Fruit fly (Drosophila melanogaster) whole organism, prepupa: ENCODE data around the gene Bx42.

ENCODE experiments used
- Blimp-1 ChIP-seq: fragments of 200-800 bp; sonication (Bioruptor generic); optimal IDR thresholded peaks from 3 replicates; lab custom pipeline; 2017; ENCODE audit warnings: missing biosample characterization, missing genetic modification characterization, mild to moderate bottlenecking, moderate library complexity, missing genetic modification reagents
- CG10631 ChIP-seq: fragments of 200-800 bp; sonication (Bioruptor generic); optimal IDR thresholded peaks from 2 replicates; lab custom pipeline; 2016; ENCODE audit warnings: missing biosample characterization, missing genetic modification characterization
- CG15336 ChIP-seq: fragments of 200-800 bp; sonication (Bioruptor generic); IDR thresholded peaks from 2 replicates; pipeline ENCODE4 v1.3.6; 2022; ENCODE audit warnings: missing biosample characterization, missing genetic modification characterization
- CG1621 ChIP-seq: fragments of 200-800 bp; sonication (Bioruptor generic); optimal IDR thresholded peaks from 3 replicates; lab custom pipeline; 2018; ENCODE audit warnings: missing biosample characterization, mild to moderate bottlenecking, missing genetic modification characterization
- CG16779 ChIP-seq: fragments of 200-800 bp; sonication (Bioruptor generic); optimal IDR thresholded peaks from 3 replicates; lab custom pipeline; 2017; ENCODE audit warnings: missing biosample characterization, mild to moderate bottlenecking, missing genetic modification characterization
- CG3032 ChIP-seq: fragments of 200-800 bp; optimal IDR thresholded peaks from 2 replicates; lab custom pipeline; 2019; ENCODE audit warnings: missing biosample characterization, mild to moderate bottlenecking, missing genetic modification characterization, moderate library complexity
- CG31627 ChIP-seq: fragments of 200-800 bp; sonication (Bioruptor generic); optimal IDR thresholded peaks from 3 replicates; lab custom pipeline; 2016; ENCODE audit warnings: missing biosample characterization, missing genetic modification characterization
- CG34406 ChIP-seq: fragments of 200-800 bp; sonication (Bioruptor generic); optimal IDR thresholded peaks from 3 replicates; lab custom pipeline; 2016; ENCODE audit warnings: missing biosample characterization, missing genetic modification characterization
- CG3919 ChIP-seq: fragments of 200-800 bp; sonication (Bioruptor generic); optimal IDR thresholded peaks from 3 replicates; lab custom pipeline; 2016; ENCODE audit warnings: missing biosample characterization, missing genetic modification characterization
- CG4318 ChIP-seq: fragments of 200-800 bp; sonication (Bioruptor generic); optimal IDR thresholded peaks from 3 replicates; lab custom pipeline; 2017; ENCODE audit warnings: missing biosample characterization, mild to moderate bottlenecking, missing genetic modification characterization
- CG6276 ChIP-seq: fragments of 200-800 bp; sonication (Bioruptor generic); optimal IDR thresholded peaks from 2 replicates; lab custom pipeline; 2017; ENCODE audit warnings: missing biosample characterization, mild to moderate bottlenecking, missing genetic modification characterization
- CG6792 ChIP-seq: fragments of 200-800 bp; sonication (Bioruptor generic); optimal IDR thresholded peaks from 3 replicates; lab custom pipeline; 2016; ENCODE audit warnings: missing biosample characterization, missing genetic modification characterization
- CG6808 ChIP-seq: fragments of 200-800 bp; sonication (Bioruptor generic); optimal IDR thresholded peaks from 3 replicates; lab custom pipeline; 2017; ENCODE audit warnings: missing biosample characterization, missing genetic modification characterization, mild to moderate bottlenecking, moderate library complexity, missing genetic modification reagents
- CG6854 ChIP-seq: fragments of 200-800 bp; sonication (Bioruptor generic); optimal IDR thresholded peaks from 2 replicates; lab custom pipeline; 2017; ENCODE audit warnings: missing biosample characterization, mild to moderate bottlenecking, missing genetic modification characterization
- CG7368 ChIP-seq: fragments of 200-800 bp; sonication (Bioruptor generic); optimal IDR thresholded peaks from 3 replicates; lab custom pipeline; 2016; ENCODE audit warnings: missing biosample characterization, missing genetic modification characterization
- CG8119 ChIP-seq: fragments of 200-800 bp; sonication (Bioruptor generic); IDR thresholded peaks from 3 replicates; pipeline ENCODE4 v1.3.6; 2022; ENCODE audit warnings: missing biosample characterization, missing genetic modification characterization
- CG8319 ChIP-seq: fragments of 200-800 bp; sonication (Bioruptor generic); optimal IDR thresholded peaks from 3 replicates; lab custom pipeline; 2016; ENCODE audit warnings: missing biosample characterization, missing genetic modification characterization
- CG8632 ChIP-seq: fragments of 200-800 bp; sonication (Bioruptor generic); optimal IDR thresholded peaks from 3 replicates; lab custom pipeline; 2016; ENCODE audit warnings: missing biosample characterization, missing genetic modification characterization
- Eip78C ChIP-seq: fragments of 200-800 bp; sonication (Bioruptor generic); peaks from one replicate; lab custom pipeline; 2016; ENCODE audit warnings: missing biosample characterization, missing genetic modification characterization
- Ets21C ChIP-seq: fragments of 200-800 bp; sonication (Bioruptor generic); optimal IDR thresholded peaks from 3 replicates; lab custom pipeline; 2016; ENCODE audit warnings: missing biosample characterization, missing genetic modification characterization
- Ets96B ChIP-seq: fragments of 200-800 bp; optimal IDR thresholded peaks from 2 replicates; lab custom pipeline; 2019; ENCODE audit warnings: missing biosample characterization, mild to moderate bottlenecking, missing genetic modification characterization, moderate library complexity
- Sox14 ChIP-seq: fragments of 200-800 bp; sonication (Bioruptor generic); optimal IDR thresholded peaks from 3 replicates; lab custom pipeline; 2016; ENCODE audit warnings: missing biosample characterization, missing genetic modification characterization
- Sox15 ChIP-seq: fragments of 200-800 bp; sonication (Bioruptor generic); optimal IDR thresholded peaks from 3 replicates; lab custom pipeline; 2016; ENCODE audit warnings: missing biosample characterization, missing genetic modification characterization
- achi ChIP-seq: fragments of 200-800 bp; sonication (Bioruptor generic); optimal IDR thresholded peaks from 3 replicates; lab custom pipeline; 2016; ENCODE audit warnings: missing biosample characterization, missing genetic modification characterization
- acj6 ChIP-seq: fragments of 200-800 bp; sonication (Bioruptor generic); optimal IDR thresholded peaks from 3 replicates; lab custom pipeline; 2016; ENCODE audit warnings: missing biosample characterization, missing genetic modification characterization
- cyc ChIP-seq: fragments of 200-800 bp; sonication (Bioruptor generic); optimal IDR thresholded peaks from 3 replicates; lab custom pipeline; 2016; ENCODE audit warnings: missing biosample characterization, missing genetic modification characterization
- dac ChIP-seq: fragments of 200-800 bp; sonication (Bioruptor generic); optimal IDR thresholded peaks from 2 replicates; lab custom pipeline; 2017; ENCODE audit warnings: missing biosample characterization, mild to moderate bottlenecking, missing genetic modification characterization
- dsx ChIP-seq: fragments of 200-800 bp; optimal IDR thresholded peaks from 3 replicates; lab custom pipeline; 2019; ENCODE audit warnings: missing biosample characterization, mild to moderate bottlenecking, missing genetic modification characterization, moderate library complexity; ENCODE audit not compliant: poor library complexity, severe bottlenecking
- eg ChIP-seq: fragments of 200-800 bp; sonication (Bioruptor generic); IDR thresholded peaks from 3 replicates; pipeline ENCODE4 v1.3.6; 2022; ENCODE audit warnings: missing biosample characterization, missing genetic modification characterization
- esn ChIP-seq: fragments of 200-800 bp; sonication (Bioruptor generic); optimal IDR thresholded peaks from 2 replicates; lab custom pipeline; 2016; ENCODE audit warnings: missing biosample characterization, mild to moderate bottlenecking, missing genetic modification characterization, moderate library complexity
- fd85E ChIP-seq: fragments of 200-800 bp; sonication (Bioruptor generic); optimal IDR thresholded peaks from 3 replicates; lab custom pipeline; 2016; ENCODE audit warnings: missing biosample characterization, missing genetic modification characterization
- lz ChIP-seq: fragments of 200-800 bp; sonication (Bioruptor generic); optimal IDR thresholded peaks from 3 replicates; lab custom pipeline; 2016; ENCODE audit warnings: missing biosample characterization, missing genetic modification characterization
- net ChIP-seq: fragments of 200-800 bp; sonication (Bioruptor generic); optimal IDR thresholded peaks from 3 replicates; lab custom pipeline; 2016; ENCODE audit warnings: missing biosample characterization, missing genetic modification characterization
- salr ChIP-seq, 2 experiments: fragments of 200-800 bp; sonication (Bioruptor generic); optimal IDR thresholded peaks; 3 replicates each; lab custom pipeline; 2016 to 2018; ENCODE audit warnings: missing biosample characterization in 2 of 2, missing genetic modification characterization in 2 of 2, mild to moderate bottlenecking in 1 of 2
- ss ChIP-seq, 2 experiments: fragments of 200-800 bp; sonication (Bioruptor generic); optimal IDR thresholded peaks; 2 replicates in 1 of 2; 3 replicates in 1 of 2; lab custom pipeline; 2017 to 2018; ENCODE audit warnings: mild to moderate bottlenecking in 2 of 2, missing biosample characterization in 2 of 2, missing genetic modification characterization in 2 of 2, moderate library complexity in 1 of 2
- svp ChIP-seq: fragments of 200-800 bp; sonication (Bioruptor generic); peaks from one replicate; lab custom pipeline; 2016; ENCODE audit warnings: missing biosample characterization, missing genetic modification characterization
- topi ChIP-seq: fragments of 200-800 bp; sonication (Bioruptor generic); optimal IDR thresholded peaks from 3 replicates; lab custom pipeline; 2016; ENCODE audit warnings: missing biosample characterization, missing genetic modification characterization

Bx42 gene

dm6 chrX:9134922-9135453 is 28.6 kb upstream of the Bx42 start, which contains the start of gene fend (continued):
- TF ChIP-seq acj6 (peak; percentile 34), CG10631 (no peak), net (GFP tag; lab: Kevin White, UChicago) (peak; percentile 32), CG3919 (GFP tag; lab: Kevin White, UChicago) (no peak), CG6792 (no peak), CG3032 (peak; percentile 34), CG34406 (peak; percentile 26), achi (GFP tag; lab: Kevin White, UChicago) (peak; percentile 34), cyc (GFP tag; lab: Kevin White, UChicago) (no peak), CG7368 (GFP tag; lab: Kevin White, UChicago) (no peak), CG16779 (tag; lab: Kevin White, UChicago) (peak; percentile 17), topi (GFP tag; lab: Kevin White, UChicago) (peak; percentile 11), CG15336 (no peak), dsx (GFP tag; lab: Kevin White, UChicago) (peak; percentile 24), Ets96B (peak; percentile 54), CG8632 (GFP tag; lab: Kevin White, UChicago) (no peak), salr (GFP tag; optimal IDR thresholded peaks at IDR 0.05; lab: Kevin White, UChicago) (peak in 1 of 2 experiments; percentile 11), Sox15 (GFP tag; lab: Kevin White, UChicago) (no peak), Blimp-1 (GFP tag; lab: Kevin White, UChicago) (no peak), CG1621 (no peak), CG8119 (GFP tag; lab: Robert Waterston, UW) (no peak), CG4318 (GFP tag; lab: Kevin White, UChicago) (peak; percentile 2), Sox14 (GFP tag; lab: Kevin White, UChicago) (peak; percentile 16), Eip78C (GFP tag; lab: Kevin White, UChicago) (peak; percentile 86), fd85E (no peak), CG31627 (GFP tag; lab: Kevin White, UChicago) (no peak), svp (GFP tag; lab: Kevin White, UChicago) (peak; percentile 78), Ets21C (GFP tag; lab: Kevin White, UChicago) (no peak), CG6276 (GFP tag; lab: Kevin White, UChicago) (peak; percentile 28), esn (GFP tag; lab: Kevin White, UChicago) (peak; percentile 31)

DNA sequence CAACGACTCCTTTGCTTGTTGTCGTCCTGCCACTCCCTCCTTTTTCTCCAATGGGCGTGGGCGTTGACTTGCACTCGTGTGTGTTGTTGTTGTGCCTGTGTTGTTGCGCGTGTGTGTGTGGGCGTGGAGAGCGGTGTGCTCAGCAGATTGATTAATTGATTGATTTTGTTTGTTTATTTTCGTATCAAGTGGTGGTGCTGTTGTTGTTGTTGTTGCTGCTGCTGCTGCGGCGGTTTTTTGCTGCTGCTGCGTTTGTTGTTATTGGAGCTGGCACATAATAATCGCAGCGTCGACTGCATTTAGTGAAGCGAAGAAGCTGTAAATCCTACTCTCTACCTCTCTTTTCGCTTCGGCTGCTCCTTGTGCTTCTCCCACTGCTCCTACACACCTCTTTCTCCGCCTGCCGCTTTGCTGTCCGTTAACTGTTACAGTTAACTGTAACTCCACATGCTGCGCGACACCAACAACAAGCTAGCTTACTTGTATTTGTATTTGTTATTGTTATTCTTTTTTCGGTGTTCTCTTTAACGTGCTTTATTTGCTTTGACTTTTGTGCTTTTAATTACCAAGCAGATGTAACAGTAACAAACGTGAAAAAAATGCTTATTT is 27.9 kb upstream of the Bx42 start:
- no peak for TF ChIP-seq CG6854 (GFP tag; lab: Kevin White, UChicago)
- 0 out of 3 replicates have a peak, but pooled peaks have one; percentile 32 for TF ChIP-seq CG8119 (GFP tag; lab: Robert Waterston, UW)
- TF ChIP-seq lz, result no peak
- TF ChIP-seq esn (GFP tag; lab: Kevin White, UChicago), result no peak
- peak; percentile 35 to 70 for TF ChIP-seq ss (GFP tag; optimal IDR thresholded peaks at IDR 0.05; lab: Kevin White, UChicago)
- peak; percentile 28 for TF ChIP-seq dsx (GFP tag; lab: Kevin White, UChicago)
- no peak for TF ChIP-seq dac (GFP tag; lab: Kevin White, UChicago)
- peak; percentile 78 for TF ChIP-seq svp (GFP tag; lab: Kevin White, UChicago)
- TF ChIP-seq CG6808 (GFP tag; lab: Kevin White, UChicago), result peak; percentile 35
- no peak for TF ChIP-seq topi (GFP tag; lab: Kevin White, UChicago)
- no peak for TF ChIP-seq CG8319 (GFP tag; lab: Kevin White, UChicago)
- no peak for TF ChIP-seq CG1621
- TF ChIP-seq eg (GFP tag; lab: Robert Waterston, UW), result peak; percentile 34; the same call in 1 of the 3 replicates
